Worm (Caenorhabditis elegans) whole organism, mixed stage, embryonic: ENCODE results near the gene lys-8.

Experiments
- M03D4.4 ChIP-seq: sonication (generic microtip); optimal IDR thresholded peaks from 2 replicates; lab custom pipeline; 2017; ENCODE audit warnings: mild to moderate bottlenecking, missing genetic modification characterization, missing compliant biosample characterization
- bed-3 ChIP-seq: fragments of 200-800 bp; sonication (Bioruptor generic); optimal IDR thresholded peaks from 3 replicates; lab custom pipeline; 2018; ENCODE audit warnings: mild to moderate bottlenecking, missing genetic modification characterization, moderate library complexity, missing compliant biosample characterization
- blmp-1 ChIP-seq: fragments of 150-350 bp; optimal IDR thresholded peaks from 2 replicates; lab custom pipeline; 2014; ENCODE audit warnings: missing biosample characterization, missing genetic modification characterization
- ceh-39 ChIP-seq: fragments of 150-350 bp; optimal IDR thresholded peaks from 2 replicates; lab custom pipeline; 2014; ENCODE audit warnings: missing biosample characterization, missing genetic modification characterization
- ces-1 ChIP-seq: fragments of 150-350 bp; optimal IDR thresholded peaks from 2 replicates; lab custom pipeline; 2014; ENCODE audit warnings: missing biosample characterization, missing genetic modification reagents, missing genetic modification characterization
- cnd-1 ChIP-seq: fragments of 200-800 bp; sonication (Bioruptor generic); optimal IDR thresholded peaks from 2 replicates; lab custom pipeline; 2018; ENCODE audit warnings: mild to moderate bottlenecking, missing genetic modification characterization, missing compliant biosample characterization
- drap-1 ChIP-seq: fragments of 200-800 bp; sonication (Bioruptor generic); optimal IDR thresholded peaks from 3 replicates; lab custom pipeline; 2018; ENCODE audit warnings: mild to moderate bottlenecking, missing genetic modification characterization, missing compliant biosample characterization
- elt-1 ChIP-seq: sonication (generic microtip); optimal IDR thresholded peaks from 2 replicates; lab custom pipeline; 2017; ENCODE audit warnings: missing genetic modification characterization, mild to moderate bottlenecking, missing compliant biosample characterization, antibody characterized with exemption, moderate library complexity, borderline replicate concordance; ENCODE audit not compliant: insufficient read depth
- flh-1 ChIP-seq: fragments of 200-800 bp; sonication (Bioruptor generic); optimal IDR thresholded peaks from 2 replicates; lab custom pipeline; 2018; ENCODE audit warnings: mild to moderate bottlenecking, missing genetic modification characterization, moderate library complexity, missing compliant biosample characterization
- ham-2 ChIP-seq: fragments of 200-800 bp; sonication (Bioruptor generic); optimal IDR thresholded peaks from 2 replicates; lab custom pipeline; 2018; ENCODE audit warnings: mild to moderate bottlenecking, missing genetic modification characterization, missing compliant biosample characterization
- hlh-1 ChIP-seq: fragments of 150-350 bp; optimal IDR thresholded peaks from 2 replicates; lab custom pipeline; 2014; ENCODE audit warnings: missing biosample characterization, missing genetic modification reagents, missing genetic modification characterization
- lin-13 ChIP-seq: fragments of 150-350 bp; optimal IDR thresholded peaks from 2 replicates; lab custom pipeline; 2014; ENCODE audit warnings: missing biosample characterization, missing genetic modification characterization
- lin-32 ChIP-seq: fragments of 200-800 bp; sonication (Bioruptor generic); optimal IDR thresholded peaks from 2 replicates; lab custom pipeline; 2018; ENCODE audit warnings: mild to moderate bottlenecking, missing genetic modification characterization, missing compliant biosample characterization
- lsy-2 ChIP-seq: fragments of 150-350 bp; optimal IDR thresholded peaks from 2 replicates; lab custom pipeline; 2014; ENCODE audit warnings: missing biosample characterization, missing genetic modification characterization
- mab-5 ChIP-seq: fragments of 150-350 bp; optimal IDR thresholded peaks from 2 replicates; lab custom pipeline; 2014; ENCODE audit warnings: missing biosample characterization, missing genetic modification characterization
- mep-1 ChIP-seq: fragments of 150-350 bp; optimal IDR thresholded peaks from 2 replicates; lab custom pipeline; 2017; ENCODE audit warnings: missing biosample characterization, missing genetic modification reagents, missing genetic modification characterization, inconsistent platforms
- mls-2 ChIP-seq: sonication (generic microtip); optimal IDR thresholded peaks from 2 replicates; lab custom pipeline; 2016; ENCODE audit warnings: mild to moderate bottlenecking, missing genetic modification characterization, moderate library complexity, missing compliant biosample characterization
- nhr-12 ChIP-seq: fragments of 150-350 bp; optimal IDR thresholded peaks from 2 replicates; lab custom pipeline; 2014; ENCODE audit warnings: missing biosample characterization, missing genetic modification characterization
- nhr-2 ChIP-seq: fragments of 150-350 bp; optimal IDR thresholded peaks from 2 replicates; lab custom pipeline; 2014; ENCODE audit warnings: missing biosample characterization, missing genetic modification characterization
- nhr-237 ChIP-seq: fragments of 150-350 bp; optimal IDR thresholded peaks from 2 replicates; lab custom pipeline; 2014; ENCODE audit warnings: missing biosample characterization, missing genetic modification characterization
- nhr-76 ChIP-seq: sonication (generic microtip); optimal IDR thresholded peaks from 2 replicates; lab custom pipeline; 2017; ENCODE audit warnings: missing biosample characterization, missing genetic modification characterization
- pha-4 ChIP-seq: fragments of 150-350 bp; optimal IDR thresholded peaks from 2 replicates; lab custom pipeline; 2018; ENCODE audit warnings: missing biosample characterization, missing genetic modification reagents, missing genetic modification characterization
- sem-2 ChIP-seq: fragments of 200-800 bp; sonication (Bioruptor generic); optimal IDR thresholded peaks from 2 replicates; lab custom pipeline; 2018; ENCODE audit warnings: mild to moderate bottlenecking, missing genetic modification characterization, missing compliant biosample characterization
- snpc-4 ChIP-seq: fragments of 150-350 bp; optimal IDR thresholded peaks from 2 replicates; lab custom pipeline; 2014; ENCODE audit warnings: missing biosample characterization, missing genetic modification characterization
- tbx-8 ChIP-seq: fragments of 200-800 bp; sonication (Bioruptor generic); optimal IDR thresholded peaks from 2 replicates; lab custom pipeline; 2018; ENCODE audit warnings: mild to moderate bottlenecking, missing genetic modification characterization, moderate library complexity, missing compliant biosample characterization
- unc-120 ChIP-seq: sonication (generic microtip); optimal IDR thresholded peaks from 2 replicates; lab custom pipeline; 2017; ENCODE audit warnings: missing genetic modification characterization, missing compliant biosample characterization; ENCODE audit not compliant: poor library complexity, severe bottlenecking
- unc-39 ChIP-seq: fragments of 150-350 bp; optimal IDR thresholded peaks from 2 replicates; lab custom pipeline; 2014; ENCODE audit warnings: missing biosample characterization, missing genetic modification characterization
- unc-62 ChIP-seq: fragments of 150-350 bp; optimal IDR thresholded peaks from 2 replicates; lab custom pipeline; 2014; ENCODE audit warnings: missing biosample characterization, missing genetic modification reagents, missing genetic modification characterization
- zip-8 ChIP-seq: fragments of 150-350 bp; optimal IDR thresholded peaks from 2 replicates; lab custom pipeline; 2014; ENCODE audit warnings: missing biosample characterization, missing genetic modification characterization
- ztf-11 ChIP-seq: fragments of 150-350 bp; optimal IDR thresholded peaks from 2 replicates; lab custom pipeline; 2014; ENCODE audit warnings: missing biosample characterization, missing genetic modification characterization

Gene lys-8

ce11 chrII:5578035-5578434 lies 7.9 kb upstream of the lys-8 start, which contains the start of gene T25E4.1:
Gene T25E4.1 (plus strand): TSS chrII:5578335.
- TF ChIP-seq ham-2 = no peak
- no peak for TF ChIP-seq nhr-76

- TF ChIP-seq flh-1 (GFP tag; lab: Kevin White, UChicago) = no peak
- no peak for TF ChIP-seq mls-2 (tag; lab: Kevin White, UChicago)
- TF ChIP-seq elt-1 (tag; lab: Kevin White, UChicago) = no peak
- TF ChIP-seq pha-4 = no peak
- no peak for TF ChIP-seq ces-1 (GFP tag; lab: Kevin White, UChicago)
- no peak for TF ChIP-seq unc-62
- no peak for TF ChIP-seq ham-2
- TF ChIP-seq, all 35 proteins: peak for 0
These were observed 7.3 kb upstream of the lys-8 start for ce11 chrII:5578714-5579113.

- TF ChIP-seq elt-1 (tag; lab: Kevin White, UChicago) = no peak
- TF ChIP-seq lin-13 (tag; lab: Kevin White, UChicago) = no peak
- no peak for TF ChIP-seq bed-3 (GFP tag; lab: Kevin White, UChicago)
- peak; percentile 1 for TF ChIP-seq pha-4
- TF ChIP-seq nhr-76 = no peak
- no peak for TF ChIP-seq nhr-2
- TF ChIP-seq sem-2 = no peak
These were observed 6.7 kb upstream of the lys-8 start for ce11 chrII:5579236-5579635.

ce11 chrII:5582309-5582708 lies 3.7 kb upstream of the lys-8 start, which contains the start of gene T25E4.2:
Gene T25E4.2 (minus strand): TSS chrII:5582409.
- TF ChIP-seq tbx-8 (GFP tag; lab: Kevin White, UChicago) (no peak), unc-39 (tag; lab: Kevin White, UChicago) (no peak), lin-32 (GFP tag; lab: Kevin White, UChicago) (no peak), M03D4.4 (tag; lab: Kevin White, UChicago) (no peak), ceh-39 (tag; lab: Kevin White, UChicago) (no peak), lsy-2 (tag; lab: Kevin White, UChicago) (no peak), cnd-1 (tag; lab: Kevin White, UChicago) (no peak), mep-1 (tag; lab: Kevin White, UChicago) (no peak)

ce11 chrII:5587794-5588193 lies 1.8 kb downstream of the lys-8 start:
- TF ChIP-seq ces-1 (GFP tag; lab: Kevin White, UChicago) (no peak), pha-4 (no peak), nhr-237 (tag; lab: Kevin White, UChicago) (no peak), unc-120 (no peak)

ce11 chrII:5589690-5590089 lies 3.7 kb downstream of the lys-8 start, which contains the start of gene C17G10.13:
Gene C17G10.13 (minus strand): TSS chrII:5589790.
- TF ChIP-seq mls-2 (tag; lab: Kevin White, UChicago) (no peak), ces-1 (GFP tag; lab: Kevin White, UChicago) (no peak), lsy-2 (tag; lab: Kevin White, UChicago) (no peak), ztf-11 (no peak)

- no peak for TF ChIP-seq flh-1 (GFP tag; lab: Kevin White, UChicago)
- TF ChIP-seq ceh-39 (tag; lab: Kevin White, UChicago) = no peak
- TF ChIP-seq tbx-8 (GFP tag; lab: Kevin White, UChicago) = no peak
- no peak for TF ChIP-seq unc-120
- TF ChIP-seq mab-5 (tag; lab: Kevin White, UChicago) = no peak
- no peak for TF ChIP-seq nhr-12 (tag; lab: Kevin White, UChicago)
- no peak for TF ChIP-seq snpc-4 (tag; lab: Kevin White, UChicago)
- no peak for TF ChIP-seq blmp-1 (tag; lab: Kevin White, UChicago)
- TF ChIP-seq sem-2 = no peak
- TF ChIP-seq unc-62 = no peak
- TF ChIP-seq lin-13 (tag; lab: Kevin White, UChicago) = no peak
- TF ChIP-seq drap-1 = no peak
- no peak for TF ChIP-seq cnd-1 (tag; lab: Kevin White, UChicago)
- TF ChIP-seq zip-8 (tag; lab: Kevin White, UChicago) = no peak
- TF ChIP-seq hlh-1 (tag; lab: Kevin White, UChicago) = no peak
These were observed 5.6 kb downstream of the lys-8 start for ce11 chrII:5591558-5591957.
